Worm (Caenorhabditis elegans): ENCODE measurements around the gene fbxa-105.
A peak's percentile ranks its signal among the peaks of the same experiment; 100 is the strongest.

The fbxa-105 gene

ce11 chrV:7416569-7416968 is 24.7 kb upstream of the fbxa-105 start:
- TF ChIP-seq ceh-27 (GFP tag; optimal IDR thresholded peaks at IDR 0.05) (no peak), sptf-2 (GFP tag; optimal IDR thresholded peaks at IDR 0.05) (no peak), F23B12.7 (tag; optimal IDR thresholded peaks at IDR 0.05; ENCODE audit: insufficient read depth) (no peak), B0019.2 (GFP tag; conservative IDR thresholded peaks at IDR 0.05) (no peak), T07F8.4 (tag; optimal IDR thresholded peaks at IDR 0.05) (no peak), lin-26 (GFP tag; IDR thresholded peaks at IDR 0.05) (no peak), mxl-1 (tag; optimal IDR thresholded peaks at IDR 0.05) (no peak), Y53F4B.3 (GFP tag; IDR thresholded peaks at IDR 0.05) (no peak), tbp1 (GFP tag; optimal IDR thresholded peaks at IDR 0.05) (no peak), madf-10 (tag; optimal IDR thresholded peaks at IDR 0.05) (no peak), snpc-1.3 (tag; optimal IDR thresholded peaks at IDR 0.05; ENCODE audit: insufficient read depth) (no peak), B0035.1 (tag; optimal IDR thresholded peaks at IDR 0.05) (no peak), B0261.1 (tag; optimal IDR thresholded peaks at IDR 0.05) (no peak), pha-4 (tag; optimal IDR thresholded peaks at IDR 0.05) (no peak), tbx-9 (tag; optimal IDR thresholded peaks at IDR 0.05; ENCODE audit: borderline replicate concordance) (no peak)

- TF ChIP-seq C06A6.2 (GFP tag; conservative IDR thresholded peaks at IDR 0.05): peak; percentile 34; the same call in 1 of the 2 replicates
- TF ChIP-seq F37B4.10 (GFP tag; IDR thresholded peaks at IDR 0.05): no peak
- no peak for TF ChIP-seq cebp-1 (GFP tag; IDR thresholded peaks at IDR 0.05)
- TF ChIP-seq cebp-1 (tag; optimal IDR thresholded peaks at IDR 0.05): no peak
- TF ChIP-seq ama-1 (optimal IDR thresholded peaks at IDR 0.05): peak; percentile 96
- TF ChIP-seq ama-1 (GFP tag; optimal IDR thresholded peaks at IDR 0.05): no peak
- TF ChIP-seq hsf-1 (GFP tag; IDR thresholded peaks at IDR 0.05): no peak
- TF ChIP-seq lsl-1 (GFP tag; optimal IDR thresholded peaks at IDR 0.05): no peak
- no peak for TF ChIP-seq pha-4 (tag; optimal IDR thresholded peaks at IDR 0.05)
- no peak for TF ChIP-seq fkh-3 (tag; optimal IDR thresholded peaks at IDR 0.05)
- TF ChIP-seq madf-8 (GFP tag; conservative IDR thresholded peaks at IDR 0.05): no peak
- no peak for TF ChIP-seq attf-6 (GFP tag; IDR thresholded peaks at IDR 0.05)
- TF ChIP-seq ztf-22 (GFP tag; optimal IDR thresholded peaks at IDR 0.05): no peak
- 0 out of 2 replicates have a peak, but pooled peaks have one; percentile 13 for TF ChIP-seq K11D2.4 (GFP tag; IDR thresholded peaks at IDR 0.05)
- no peak for TF ChIP-seq aptf-3 (GFP tag; IDR thresholded peaks at IDR 0.05)
- no peak for TF ChIP-seq let-526 (GFP tag; IDR thresholded peaks at IDR 0.05)
- no peak for TF ChIP-seq F33H1.4 (GFP tag; IDR thresholded peaks at IDR 0.05)
- TF ChIP-seq ceh-91 (GFP tag; IDR thresholded peaks at IDR 0.05): no peak
- TF ChIP-seq repo-1 (tag; optimal IDR thresholded peaks at IDR 0.05): no peak
- no peak for TF ChIP-seq mxl-1 (tag; optimal IDR thresholded peaks at IDR 0.05)
- no peak for TF ChIP-seq sptf-2 (GFP tag; optimal IDR thresholded peaks at IDR 0.05)
- TF ChIP-seq rec-8 (tag; optimal IDR thresholded peaks at IDR 0.05): no peak
- TF ChIP-seq Y79H2A.3 (GFP tag; conservative IDR thresholded peaks at IDR 0.05): no peak
- TF ChIP-seq aptf-2 (GFP tag; conservative IDR thresholded peaks at IDR 0.05): no peak
- no peak for TF ChIP-seq nhr-80 (tag; optimal IDR thresholded peaks at IDR 0.05)
- no peak for TF ChIP-seq Y53F4B.3 (GFP tag; IDR thresholded peaks at IDR 0.05)
- peak; percentile 76 for TF ChIP-seq somi-1 (GFP tag; optimal IDR thresholded peaks at IDR 0.05)
- TF ChIP-seq athp-1 (tag; optimal IDR thresholded peaks at IDR 0.05): no peak
- TF ChIP-seq snpc-4 (GFP tag; optimal IDR thresholded peaks at IDR 0.05): no peak
- TF ChIP-seq snpc-4 (tag; optimal IDR thresholded peaks at IDR 0.05): no peak
- TF ChIP-seq hrde-1 (tag; optimal IDR thresholded peaks at IDR 0.05; ENCODE audit: borderline replicate concordance): no peak
- no peak for TF ChIP-seq hmg-1.2 (GFP tag; IDR thresholded peaks at IDR 0.05)
- TF ChIP-seq F22D6.2 (tag; optimal IDR thresholded peaks at IDR 0.05): peak; percentile 21
- TF ChIP-seq ZK185.1 (tag; optimal IDR thresholded peaks at IDR 0.05; ENCODE audit: poor library complexity, severe bottlenecking): peak; percentile 43
- TF ChIP-seq dox-1 (GFP tag; IDR thresholded peaks at IDR 0.05): no peak
- TF ChIP-seq lir-1 (GFP tag; conservative IDR thresholded peaks at IDR 0.05): no peak
These were observed 24.1 kb upstream of the fbxa-105 start, which contains the start of gene F18E3.13 for ce11 chrV:7415780-7416428. TSS of gene F18E3.13 (plus strand) at chrV:7416164.

All from whole organism, young adult.